Worm (Caenorhabditis elegans) whole organism, young adult: Measurements from ENCODE around the gene nimk-1.

Experiments used
- F33H1.4 ChIP-seq: fragments of 200-800 bp; sonication (Bioruptor generic); IDR thresholded peaks from 2 replicates; pipeline ENCODE4 v1.3.6; 2022; ENCODE audit warnings: missing genetic modification reagents, missing genetic modification characterization, missing compliant biosample characterization
- ama-1 ChIP-seq, 3 experiments: fragments of 150-350 bp in 1 of 3; sonication (generic microtip) in 2 of 3; optimal IDR thresholded peaks; 2 replicates each; lab custom pipeline; 2014 to 2018; ENCODE audit warnings: missing biosample characterization in 2 of 3, missing genetic modification characterization in 2 of 3, missing genetic modification reagents in 2 of 3
- die-1 ChIP-seq: sonication (generic microtip); optimal IDR thresholded peaks from 2 replicates; lab custom pipeline; 2016; ENCODE audit warnings: missing genotype, mild to moderate bottlenecking, missing genetic modification characterization, missing compliant biosample characterization
- dpl-1 ChIP-seq: fragments of 150-350 bp; optimal IDR thresholded peaks from 2 replicates; lab custom pipeline; 2014; ENCODE audit warnings: missing biosample characterization, missing genetic modification reagents, missing genetic modification characterization
- ets-4 ChIP-seq: fragments of 200-800 bp; sonication (Bioruptor generic); optimal IDR thresholded peaks from 2 replicates; lab custom pipeline; 2018; ENCODE audit warnings: mild to moderate bottlenecking, missing genetic modification characterization, missing compliant biosample characterization
- hsf-1 ChIP-seq: fragments of 200-800 bp; sonication (Bioruptor generic); IDR thresholded peaks from 2 replicates; pipeline ENCODE4 v1.3.6; 2022; ENCODE audit warnings: missing genetic modification reagents, missing genetic modification characterization, missing compliant biosample characterization
- mel-28 ChIP-seq: sonication (generic microtip); optimal IDR thresholded peaks from 2 replicates; lab custom pipeline; 2016; ENCODE audit warnings: borderline replicate concordance, mild to moderate bottlenecking, missing genetic modification characterization, missing compliant biosample characterization
- nfyb-1 ChIP-seq: fragments of 200-800 bp; sonication (Bioruptor generic); IDR thresholded peaks from 2 replicates; pipeline ENCODE4 v1.3.6; 2022; ENCODE audit warnings: missing genetic modification reagents, missing genetic modification characterization, missing compliant biosample characterization
- unc-130 ChIP-seq: sonication (generic microtip); optimal IDR thresholded peaks from 2 replicates; lab custom pipeline; 2016; ENCODE audit warnings: missing genetic modification reagents, missing genetic modification characterization, missing compliant biosample characterization
- unc-62 ChIP-seq: fragments of 150-350 bp; optimal IDR thresholded peaks from 2 replicates; lab custom pipeline; 2014; ENCODE audit warnings: missing biosample characterization, missing genetic modification reagents, missing genetic modification characterization

DNA sequence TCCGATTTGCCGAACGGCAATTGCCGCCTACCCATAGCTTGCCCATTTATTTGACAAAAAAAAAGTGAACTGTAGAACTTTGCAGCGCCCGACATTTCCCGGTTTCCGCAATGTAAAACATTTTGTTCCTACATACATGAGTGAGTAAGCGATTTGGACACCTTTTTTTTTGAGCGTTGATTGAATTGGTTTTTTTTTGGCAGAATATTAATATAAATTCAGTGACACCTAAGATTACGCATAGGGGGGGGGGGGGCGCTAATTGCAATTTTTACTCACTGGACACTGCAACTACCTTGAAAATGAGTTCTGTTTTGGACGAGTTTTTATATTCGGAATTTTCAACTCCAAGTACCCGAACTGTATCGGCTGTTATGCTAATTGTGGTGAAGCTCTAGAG, 10.0 kb upstream of the nimk-1 start, which contains the start of gene srx-118:
- TF ChIP-seq nfyb-1 (GFP tag; lab: Robert Waterston, UW) (no peak), ets-4 (no peak), die-1 (no peak), unc-130 (no peak), ama-1 (optimal IDR thresholded peaks at IDR 0.05; lab: Kevin White, UChicago) (no peak), ama-1 (GFP tag; optimal IDR thresholded peaks at IDR 0.05; lab: Kevin White, UChicago) (no peak), F33H1.4 (GFP tag; lab: Robert Waterston, UW) (no peak), unc-62 (GFP tag; lab: Kevin White, UChicago) (no peak), mel-28 (tag; lab: Kevin White, UChicago) (no peak), dpl-1 (GFP tag; lab: Kevin White, UChicago) (no peak), hsf-1 (no peak)
